Fruit fly (Drosophila melanogaster): ENCODE results near the gene Gr64b.
A peak's percentile ranks its signal among the peaks of the same experiment; 100 is the strongest.

DNA sequence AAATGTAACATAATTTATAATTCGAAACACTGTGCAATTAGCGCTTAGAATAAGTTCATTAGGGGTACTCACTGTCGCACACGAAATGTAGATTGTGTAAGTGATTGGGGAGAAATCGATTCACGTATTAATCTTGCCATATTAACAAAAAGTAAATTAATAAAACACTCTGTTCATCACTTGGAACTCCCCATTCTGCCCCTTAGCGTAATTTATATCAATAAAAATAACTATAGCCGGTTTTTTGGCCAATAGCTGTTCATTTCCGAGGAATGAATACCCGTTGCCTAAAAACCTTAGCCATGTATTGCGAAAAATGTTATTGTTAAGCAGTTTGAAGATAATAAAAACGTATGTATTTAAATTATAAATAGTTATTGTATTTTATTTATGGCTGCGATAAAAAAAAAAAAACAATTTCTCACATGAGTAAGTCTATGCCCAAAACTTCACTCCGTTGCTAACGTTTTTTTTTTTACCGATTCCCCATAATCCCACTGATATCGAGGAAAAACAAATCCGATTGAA is 31.0 kb downstream of the Gr64b start, which contains the start of gene Ugt305A1:
- TF ChIP-seq Mnt (GFP tag; optimal IDR thresholded peaks at IDR 0.05) (no peak), CG11617 (GFP tag; optimal IDR thresholded peaks at IDR 0.05) (no peak), CG14711 (tag; optimal IDR thresholded peaks at IDR 0.05) (no peak), CG1620 (GFP tag; optimal IDR thresholded peaks at IDR 0.05) (no peak), tj (GFP tag; optimal IDR thresholded peaks at IDR 0.05) (no peak), CG12768 (GFP tag; optimal IDR thresholded peaks at IDR 0.05) (no peak), kay (GFP tag; ENCODE audit: borderline replicate concordance) (no peak), pad (GFP tag; optimal IDR thresholded peaks at IDR 0.05) (no peak), Crg-1 (GFP tag; optimal IDR thresholded peaks at IDR 0.05) (no peak), CG7101 (tag; optimal IDR thresholded peaks at IDR 0.05) (peak; percentile 6), Clk (GFP tag; optimal IDR thresholded peaks at IDR 0.05) (no peak)

All from whole organism, adult.